Worm (Caenorhabditis elegans) whole organism, L4 larva: ENCODE data around the gene ivns-1.

Experiments used
- D1046.2 ChIP-seq: fragments of 200-800 bp; sonication (Bioruptor generic); IDR thresholded peaks from 2 replicates; pipeline ENCODE4 v1.3.6; 2022; ENCODE audit warnings: missing genetic modification characterization, missing compliant biosample characterization
- F10B5.3 ChIP-seq: sonication (generic microtip); optimal IDR thresholded peaks from 2 replicates; lab custom pipeline; 2016; ENCODE audit warnings: mild to moderate bottlenecking, missing genetic modification characterization, missing compliant biosample characterization
- F26F4.8 ChIP-seq: fragments of 200-800 bp; sonication (Bioruptor generic); conservative IDR thresholded peaks from 2 replicates; pipeline ENCODE4 v1.3.6; 2022; ENCODE audit warnings: missing genetic modification characterization, missing compliant biosample characterization
- F37D6.2 ChIP-seq: sonication (generic microtip); optimal IDR thresholded peaks from 2 replicates; lab custom pipeline; 2016; ENCODE audit warnings: mild to moderate bottlenecking, missing genetic modification characterization, missing compliant biosample characterization
- R02D3.7 ChIP-seq: fragments of 150-350 bp; sonication (generic microtip); optimal IDR thresholded peaks from 3 replicates; lab custom pipeline; 2014; ENCODE audit warnings: missing biosample characterization, missing genetic modification characterization
- T20F7.1 ChIP-seq: fragments of 200-800 bp; sonication (Bioruptor generic); optimal IDR thresholded peaks from 2 replicates; lab custom pipeline; 2018; ENCODE audit warnings: mild to moderate bottlenecking, missing genetic modification characterization, missing compliant biosample characterization
- T26A8.4 ChIP-seq: fragments of 200-800 bp; sonication (Bioruptor generic); IDR thresholded peaks from 2 replicates; pipeline ENCODE4 v1.3.6; 2022; ENCODE audit warnings: missing genetic modification characterization, missing compliant biosample characterization
- aly-2 ChIP-seq: sonication (generic microtip); optimal IDR thresholded peaks from 2 replicates; lab custom pipeline; 2018; ENCODE audit warnings: missing biosample characterization, missing genetic modification characterization
- attf-4 ChIP-seq: sonication (generic microtip); optimal IDR thresholded peaks from 3 replicates; lab custom pipeline; 2017; ENCODE audit warnings: missing biosample characterization, missing genetic modification characterization
- ceh-32 ChIP-seq: sonication (generic microtip); optimal IDR thresholded peaks from 2 replicates; lab custom pipeline; 2016; ENCODE audit warnings: mild to moderate bottlenecking, missing genetic modification characterization, missing compliant biosample characterization; ENCODE audit not compliant: poor library complexity
- cey-2 ChIP-seq: sonication (generic microtip); optimal IDR thresholded peaks from 3 replicates; lab custom pipeline; 2017; ENCODE audit warnings: missing genetic modification characterization, mild to moderate bottlenecking, missing compliant biosample characterization, antibody characterized with exemption, borderline replicate concordance; ENCODE audit not compliant: insufficient read depth
- daf-12 ChIP-seq: fragments of 150-350 bp; optimal IDR thresholded peaks from 2 replicates; lab custom pipeline; 2014; ENCODE audit warnings: missing biosample characterization, missing genetic modification reagents, missing genetic modification characterization
- daf-19 ChIP-seq: fragments of 200-800 bp; sonication (Bioruptor generic); conservative IDR thresholded peaks from 2 replicates; pipeline ENCODE4 v1.3.6; 2022; ENCODE audit warnings: missing genetic modification characterization, missing compliant biosample characterization
- daf-8 ChIP-seq: fragments of 200-800 bp; sonication (Bioruptor generic); IDR thresholded peaks from 2 replicates; pipeline ENCODE4 v1.3.6; 2022; ENCODE audit warnings: missing genetic modification characterization, missing compliant biosample characterization
- dmd-9 ChIP-seq: fragments of 200-800 bp; sonication (Bioruptor generic); IDR thresholded peaks from 2 replicates; pipeline ENCODE4 v1.3.6; 2022; ENCODE audit warnings: missing genetic modification reagents, missing genetic modification characterization, missing compliant biosample characterization
- duxl-1 ChIP-seq: sonication (generic microtip); optimal IDR thresholded peaks from 2 replicates; lab custom pipeline; 2016; ENCODE audit warnings: mild to moderate bottlenecking, missing genetic modification characterization, moderate library complexity, missing compliant biosample characterization; ENCODE audit not compliant: poor library complexity
- dve-1 ChIP-seq: sonication (generic microtip); optimal IDR thresholded peaks from 2 replicates; lab custom pipeline; 2017; ENCODE audit warnings: antibody characterized with exemption, mild to moderate bottlenecking, missing genetic modification characterization, missing compliant biosample characterization; ENCODE audit not compliant: insufficient read depth
- egl-43 ChIP-seq: fragments of 200-800 bp; sonication (Bioruptor generic); IDR thresholded peaks from 2 replicates; pipeline ENCODE4 v1.3.6; 2022; ENCODE audit warnings: missing genetic modification reagents, missing genetic modification characterization, missing compliant biosample characterization
- fkh-10 ChIP-seq: fragments of 150-350 bp; optimal IDR thresholded peaks from 2 replicates; lab custom pipeline; 2014; ENCODE audit warnings: missing biosample characterization, missing genetic modification reagents, missing genetic modification characterization
- fos-1 ChIP-seq: fragments of 150-350 bp; optimal IDR thresholded peaks from 2 replicates; lab custom pipeline; 2014; ENCODE audit warnings: missing biosample characterization, missing genetic modification characterization
- hlh-11 ChIP-seq: fragments of 200-800 bp; sonication (Bioruptor generic); optimal IDR thresholded peaks from 2 replicates; lab custom pipeline; 2018; ENCODE audit warnings: mild to moderate bottlenecking, missing genetic modification characterization, missing compliant biosample characterization
- hlh-30 ChIP-seq: sonication (generic microtip); optimal IDR thresholded peaks from 2 replicates; lab custom pipeline; 2017; ENCODE audit warnings: antibody characterized with exemption, mild to moderate bottlenecking, missing genetic modification characterization, missing compliant biosample characterization; ENCODE audit not compliant: insufficient read depth
- lin-15B ChIP-seq: fragments of 150-350 bp; sonication (generic microtip); optimal IDR thresholded peaks from 3 replicates; lab custom pipeline; 2014; ENCODE audit warnings: missing biosample characterization, missing genetic modification characterization
- lin-29 ChIP-seq: fragments of 200-800 bp; sonication (Bioruptor generic); IDR thresholded peaks from 2 replicates; pipeline ENCODE4 v1.3.6; 2022; ENCODE audit warnings: missing genetic modification reagents, missing genetic modification characterization, missing compliant biosample characterization
- lin-38 ChIP-seq: fragments of 200-800 bp; sonication (Bioruptor generic); IDR thresholded peaks from 2 replicates; pipeline ENCODE4 v1.3.6; 2022; ENCODE audit warnings: missing genetic modification reagents, missing genetic modification characterization, missing compliant biosample characterization
- lir-3 ChIP-seq: sonication (generic microtip); optimal IDR thresholded peaks from 2 replicates; lab custom pipeline; 2016; ENCODE audit warnings: mild to moderate bottlenecking, missing genetic modification characterization, missing compliant biosample characterization
- madf-5 ChIP-seq, 2 experiments: fragments of 200-800 bp; sonication (Bioruptor generic); IDR thresholded peaks; 2 replicates each; pipeline ENCODE4 v1.3.6; 2022; ENCODE audit warnings: missing compliant biosample characterization in 2 of 2, missing genetic modification characterization in 2 of 2
- mep-1 ChIP-seq: fragments of 150-350 bp; sonication (generic microtip); optimal IDR thresholded peaks from 3 replicates; lab custom pipeline; 2014; ENCODE audit warnings: missing biosample characterization, missing genetic modification characterization
- mxl-2 ChIP-seq: fragments of 200-800 bp; sonication (Bioruptor generic); conservative IDR thresholded peaks from 2 replicates; pipeline ENCODE4 v1.3.6; 2022; ENCODE audit warnings: missing genetic modification reagents, missing genetic modification characterization, missing compliant biosample characterization
- nhr-102 ChIP-seq: sonication (generic microtip); optimal IDR thresholded peaks from 2 replicates; lab custom pipeline; 2016; ENCODE audit warnings: mild to moderate bottlenecking, missing genetic modification characterization, moderate library complexity, missing compliant biosample characterization
- nhr-28 ChIP-seq: fragments of 150-350 bp; optimal IDR thresholded peaks from 2 replicates; lab custom pipeline; 2014; ENCODE audit warnings: missing biosample characterization, missing genetic modification characterization
- nhr-76 ChIP-seq: fragments of 150-350 bp; optimal IDR thresholded peaks from 2 replicates; lab custom pipeline; 2014; ENCODE audit warnings: missing biosample characterization, missing genetic modification characterization
- pha-4 ChIP-seq, 2 experiments: fragments of 150-350 bp in 1 of 2; fragments of 200-800 bp in 1 of 2; sonication (Bioruptor generic) in 1 of 2; IDR thresholded peaks in 1 of 2; optimal IDR thresholded peaks in 1 of 2; 2 replicates each; pipeline versions ENCODE4 v1.3.6 to Lab custom; 2014 to 2022; ENCODE audit warnings: missing genetic modification characterization in 2 of 2, missing genetic modification reagents in 2 of 2, missing biosample characterization in 1 of 2, missing compliant biosample characterization in 1 of 2
- set-16 ChIP-seq: fragments of 200-800 bp; sonication (Bioruptor generic); IDR thresholded peaks from 2 replicates; pipeline ENCODE4 v1.3.6; 2022; ENCODE audit warnings: missing genetic modification reagents, missing genetic modification characterization, missing compliant biosample characterization
- snpc-1.2 ChIP-seq: fragments of 200-800 bp; sonication (Bioruptor generic); IDR thresholded peaks from 2 replicates; pipeline ENCODE4 v1.3.6; 2022; ENCODE audit warnings: missing genetic modification reagents, missing genetic modification characterization, missing compliant biosample characterization
- spr-3 ChIP-seq: fragments of 200-800 bp; sonication (Bioruptor generic); optimal IDR thresholded peaks from 2 replicates; lab custom pipeline; 2018; ENCODE audit warnings: mild to moderate bottlenecking, missing genetic modification characterization, missing compliant biosample characterization
- tag-97 ChIP-seq: fragments of 200-800 bp; sonication (Bioruptor generic); IDR thresholded peaks from 2 replicates; pipeline ENCODE4 v1.3.6; 2022; ENCODE audit warnings: missing genetic modification characterization, missing compliant biosample characterization
- tra-1 ChIP-seq: fragments of 200-800 bp; sonication (Bioruptor generic); IDR thresholded peaks from 2 replicates; pipeline ENCODE4 v1.3.6; 2022; ENCODE audit warnings: missing genetic modification reagents, missing genetic modification characterization, missing compliant biosample characterization
- unc-39 ChIP-seq: sonication (generic microtip); optimal IDR thresholded peaks from 2 replicates; lab custom pipeline; 2017; ENCODE audit warnings: missing biosample characterization, missing genetic modification characterization
- unc-62 ChIP-seq, 3 experiments: fragments of 150-350 bp in 1 of 3; sonication (generic microtip); optimal IDR thresholded peaks in 2 of 3; peaks in 1 of 3; 1 replicate in 1 of 3; 2 replicates in 2 of 3; lab custom pipeline; 2014 to 2017; ENCODE audit warnings: missing biosample characterization in 3 of 3, missing genetic modification characterization in 3 of 3, missing genetic modification reagents in 3 of 3, missing genotype in 1 of 3
- vab-7 ChIP-seq: fragments of 200-800 bp; sonication (Bioruptor generic); IDR thresholded peaks from 2 replicates; pipeline ENCODE4 v1.3.6; 2022; ENCODE audit warnings: missing genetic modification reagents, missing genetic modification characterization, missing compliant biosample characterization
- ztf-11 ChIP-seq: fragments of 150-350 bp; optimal IDR thresholded peaks from 2 replicates; lab custom pipeline; 2014; ENCODE audit warnings: missing biosample characterization, missing genetic modification characterization

ivns-1 gene

DNA sequence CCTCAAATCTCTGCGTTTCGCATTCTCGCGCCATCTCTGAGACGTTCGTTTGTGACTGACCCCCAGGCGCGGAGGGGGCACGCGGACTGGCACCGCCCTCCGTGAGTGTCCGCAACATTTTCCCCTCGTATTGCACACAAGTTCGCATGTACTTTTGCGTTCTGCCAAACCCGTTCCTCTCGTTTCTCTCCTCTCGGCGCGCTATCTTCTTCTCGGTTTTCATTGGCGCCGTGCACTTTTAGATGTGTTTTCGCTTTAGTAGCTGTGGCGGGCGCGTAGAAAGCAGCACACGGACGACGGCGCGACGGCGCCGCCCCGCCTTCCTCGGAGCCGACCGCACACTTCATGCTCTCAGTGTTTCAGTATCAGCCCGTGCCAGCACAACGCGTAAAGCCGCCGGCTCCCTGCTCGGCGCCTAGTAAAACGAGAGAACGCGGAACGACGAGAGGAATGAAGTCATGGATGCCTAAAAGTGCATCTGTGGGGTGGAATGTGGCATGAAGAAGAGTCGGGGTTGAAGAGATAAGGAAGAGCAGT, 21.3 kb upstream of the ivns-1 start (continued):
- 0 out of 2 replicates have a peak, but pooled peaks have one; percentile 8 for TF ChIP-seq D1046.2 (GFP tag; lab: Robert Waterston, UW)
- no peak for TF ChIP-seq fos-1
- TF ChIP-seq nhr-102 (tag; lab: Kevin White, UChicago): peak; percentile 68
- TF ChIP-seq dve-1 (tag; lab: Kevin White, UChicago): peak; percentile 80
- TF ChIP-seq F10B5.3 (tag; lab: Kevin White, UChicago): peak; percentile 34
- no peak for TF ChIP-seq lin-15B (tag; lab: Kevin White, UChicago)
- TF ChIP-seq ceh-32 (tag; lab: Kevin White, UChicago): no peak
- TF ChIP-seq ztf-11: no peak
- no peak for TF ChIP-seq fkh-10 (GFP tag; lab: Kevin White, UChicago)
- TF ChIP-seq R02D3.7: no peak
- no peak for TF ChIP-seq aly-2 (tag; lab: Kevin White, UChicago)
- peak; percentile 12; the same call in 1 of the 2 replicates for TF ChIP-seq snpc-1.2 (GFP tag; lab: Robert Waterston, UW)
- TF ChIP-seq set-16 (GFP tag; lab: Robert Waterston, UW): peak; percentile 94
- no peak for TF ChIP-seq daf-8 (GFP tag; lab: Robert Waterston, UW)
- no peak for TF ChIP-seq tag-97 (GFP tag; lab: Robert Waterston, UW)
- TF ChIP-seq spr-3 (GFP tag; lab: Kevin White, UChicago): peak; percentile 37
- TF ChIP-seq F26F4.8 (GFP tag; lab: Robert Waterston, UW): no peak
- TF ChIP-seq daf-19: no peak
- peak; percentile 28 for TF ChIP-seq F37D6.2 (tag; lab: Kevin White, UChicago)
- TF ChIP-seq nhr-28 (tag; lab: Kevin White, UChicago): no peak

DNA sequence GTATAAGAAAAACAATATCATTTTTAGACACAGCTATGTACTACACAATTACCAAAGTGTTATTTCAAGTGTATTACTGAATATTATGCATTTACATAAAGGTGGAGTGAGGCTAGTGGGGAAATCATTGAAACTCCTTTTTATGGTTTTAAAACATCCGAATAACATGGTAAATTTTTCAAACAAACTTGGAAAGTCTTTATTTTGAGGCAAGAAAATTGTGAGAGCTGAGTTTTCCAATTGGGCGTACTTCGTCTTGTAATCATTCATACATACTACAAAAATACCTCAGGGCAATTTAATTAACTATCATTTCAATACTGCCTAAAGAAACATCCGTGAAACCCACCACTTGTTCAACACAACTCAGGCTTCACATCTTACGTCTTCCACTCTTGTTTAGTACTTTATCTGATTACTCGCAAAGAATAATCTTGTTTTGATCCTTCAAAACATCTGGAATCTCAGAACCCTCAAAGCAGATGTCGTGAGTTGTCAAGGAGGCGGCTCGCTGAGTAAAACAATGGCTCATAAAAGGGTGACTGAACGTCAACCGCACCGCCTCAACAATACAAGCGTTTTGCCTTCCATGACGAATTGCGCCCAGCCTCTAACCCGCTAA, 12.5 kb upstream of the ivns-1 start, which contains the start of gene zmp-5:
Gene zmp-5 (plus strand): TSS at position 572 of the 622 bp plus-strand sequence.
- TF ChIP-seq tra-1 (no peak), lin-38 (GFP tag; lab: Robert Waterston, UW) (no peak), tag-97 (GFP tag; lab: Robert Waterston, UW) (no peak), F10B5.3 (tag; lab: Kevin White, UChicago) (no peak), madf-5 (GFP tag; IDR thresholded peaks at IDR 0.05; lab: Robert Waterston, UW) (no peak), unc-62 (GFP tag; optimal IDR thresholded peaks at IDR 0.05 in 1 of 2; lab: Kevin White, UChicago) (peak in 1 of 2 experiments; percentile 98), unc-62 (tag; optimal IDR thresholded peaks at IDR 0.05; lab: Kevin White, UChicago) (no peak)

DNA sequence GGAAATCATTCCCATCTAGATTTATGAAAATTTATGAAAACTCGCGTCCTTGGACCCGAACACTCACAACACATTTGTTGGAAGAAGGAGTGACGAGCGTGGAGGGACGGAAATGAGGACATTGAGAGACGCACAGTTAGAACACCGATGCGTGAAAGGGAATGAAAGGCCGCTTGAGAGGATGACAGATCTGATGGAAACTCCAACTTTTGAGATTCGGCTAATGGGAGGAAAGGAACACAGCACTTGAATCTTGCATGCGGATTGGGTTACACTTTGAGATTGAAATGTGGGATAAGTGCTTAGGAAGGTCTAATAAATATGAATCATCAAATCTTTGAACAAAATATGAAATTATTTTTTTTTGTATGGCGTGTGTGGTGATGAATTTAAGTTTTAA, 11.7 kb upstream of the ivns-1 start:
- no peak for TF ChIP-seq dmd-9 (GFP tag; lab: Robert Waterston, UW)
- peak in 1 of 2 experiments; percentile 86 for TF ChIP-seq unc-62 (GFP tag; optimal IDR thresholded peaks at IDR 0.05 in 1 of 2; lab: Kevin White, UChicago)
- no peak for TF ChIP-seq unc-62 (tag; optimal IDR thresholded peaks at IDR 0.05; lab: Kevin White, UChicago)

DNA sequence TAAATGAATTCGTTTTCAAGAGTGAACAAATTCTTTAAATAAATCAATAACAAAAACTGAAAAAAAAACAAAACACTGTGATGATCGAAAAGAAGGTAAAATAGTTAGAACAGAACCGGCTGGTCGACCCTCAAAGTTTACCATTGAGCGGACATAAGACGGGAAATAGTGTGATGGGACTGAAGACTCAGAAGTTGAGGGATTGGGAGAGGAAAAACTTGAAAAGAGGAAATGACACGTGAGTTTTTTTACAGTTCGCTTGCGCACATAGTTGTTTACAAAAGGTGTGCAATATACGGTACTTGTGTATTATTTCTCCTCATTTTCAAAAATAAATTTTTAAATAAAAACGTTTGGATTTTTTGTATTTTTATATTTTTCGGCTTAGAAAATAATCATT, 8.8 kb upstream of the ivns-1 start:
- TF ChIP-seq unc-39 (tag; lab: Kevin White, UChicago): no peak
- TF ChIP-seq hlh-30 (tag; lab: Kevin White, UChicago): peak; percentile 44
- TF ChIP-seq egl-43 (GFP tag; lab: Robert Waterston, UW): no peak
- no peak for TF ChIP-seq tag-97 (GFP tag; lab: Robert Waterston, UW)
- TF ChIP-seq tra-1: no peak
- TF ChIP-seq F37D6.2 (tag; lab: Kevin White, UChicago): no peak
- TF ChIP-seq T20F7.1: no peak
- TF ChIP-seq pha-4 (GFP tag; IDR thresholded peaks at IDR 0.05; lab: Robert Waterston, UW): no peak
- peak; percentile 78 for TF ChIP-seq pha-4 (tag; optimal IDR thresholded peaks at IDR 0.05; lab: Kevin White, UChicago)
- no peak for TF ChIP-seq T26A8.4 (GFP tag; lab: Robert Waterston, UW)
- TF ChIP-seq duxl-1 (tag; lab: Kevin White, UChicago): no peak
- TF ChIP-seq nhr-76 (tag; lab: Kevin White, UChicago): no peak
- TF ChIP-seq lir-3 (tag; lab: Kevin White, UChicago): no peak
- TF ChIP-seq daf-12 (tag; lab: Kevin White, UChicago): no peak
- TF ChIP-seq mep-1 (tag; lab: Kevin White, UChicago): peak; percentile 24
- no peak for TF ChIP-seq lin-15B (tag; lab: Kevin White, UChicago)
- TF ChIP-seq attf-4 (tag; lab: Kevin White, UChicago): no peak
- TF ChIP-seq hlh-11: no peak
- no peak for TF ChIP-seq mxl-2 (GFP tag; lab: Robert Waterston, UW)
- no peak for TF ChIP-seq vab-7 (GFP tag; lab: Robert Waterston, UW)
- TF ChIP-seq lin-29: no peak
- no peak for TF ChIP-seq aly-2 (tag; lab: Kevin White, UChicago)
- TF ChIP-seq cey-2: no peak
- no peak for TF ChIP-seq daf-8 (GFP tag; lab: Robert Waterston, UW)
